Worm (Caenorhabditis elegans): ENCODE results near the gene Y7A5A.3.

Y7A5A.3 gene

DNA sequence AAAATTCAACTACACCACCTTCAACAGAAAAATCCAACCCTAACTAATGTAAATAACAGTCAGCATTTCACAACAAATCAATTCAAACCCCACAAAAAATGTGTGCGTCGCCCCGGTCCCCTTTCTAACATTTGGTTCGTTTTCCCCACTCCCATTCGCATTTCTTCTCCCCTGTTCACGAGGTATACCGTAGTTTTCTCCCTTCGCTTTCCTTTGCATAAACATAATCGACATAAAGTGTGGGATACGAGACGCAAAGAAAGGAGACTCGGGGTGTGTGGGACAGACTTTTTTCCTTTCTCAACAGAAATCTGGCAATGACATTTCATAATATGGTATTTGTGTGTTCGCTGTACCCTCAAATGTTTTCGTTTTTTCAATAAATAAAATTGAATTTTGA, 26.9 kb upstream of the Y7A5A.3 start:
- TF ChIP-seq mab-5 (tag; optimal IDR thresholded peaks at IDR 0.05) (no peak), unc-39 (tag; optimal IDR thresholded peaks at IDR 0.05) (no peak), unc-120 (tag; optimal IDR thresholded peaks at IDR 0.05; ENCODE audit: poor library complexity, severe bottlenecking) (no peak)

DNA sequence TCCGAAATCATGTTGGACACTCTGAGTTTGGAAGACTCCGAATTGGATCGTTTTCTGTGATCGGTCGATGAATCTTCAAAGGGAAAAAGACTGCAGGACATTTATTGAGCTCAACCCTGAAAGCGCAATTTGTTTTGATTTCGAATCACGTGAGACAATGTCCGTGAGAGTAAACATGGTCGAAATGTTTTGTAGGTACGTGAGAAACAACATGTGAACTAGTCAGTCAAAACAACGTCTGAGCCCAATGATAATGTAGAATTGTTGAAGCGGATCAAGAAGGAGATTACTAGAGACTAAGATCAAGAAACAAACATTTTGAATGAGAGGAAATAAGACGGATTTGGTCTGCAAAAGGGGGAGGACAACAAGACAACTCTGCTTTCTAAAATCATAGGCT, 19.6 kb upstream of the Y7A5A.3 start, which contains the start of gene Y7A5A.7:
Gene Y7A5A.7 (minus strand): TSS at position 101 of the 400 bp plus-strand sequence.
- TF ChIP-seq ceh-83 (GFP tag; optimal IDR thresholded peaks at IDR 0.05) (no peak), lin-13 (tag; optimal IDR thresholded peaks at IDR 0.05) (no peak), hlh-1 (tag; optimal IDR thresholded peaks at IDR 0.05) (no peak), mab-5 (tag; optimal IDR thresholded peaks at IDR 0.05) (no peak), unc-62 (GFP tag; optimal IDR thresholded peaks at IDR 0.05) (no peak), nhr-28 (tag; optimal IDR thresholded peaks at IDR 0.05) (no peak), ceh-39 (tag; optimal IDR thresholded peaks at IDR 0.05) (no peak), lin-32 (GFP tag; optimal IDR thresholded peaks at IDR 0.05) (no peak), drap-1 (GFP tag; optimal IDR thresholded peaks at IDR 0.05) (no peak), tbx-8 (GFP tag; optimal IDR thresholded peaks at IDR 0.05) (no peak), mep-1 (tag; optimal IDR thresholded peaks at IDR 0.05) (no peak), ztf-11 (tag; optimal IDR thresholded peaks at IDR 0.05) (no peak), lsy-2 (tag; optimal IDR thresholded peaks at IDR 0.05) (no peak), nhr-2 (tag; optimal IDR thresholded peaks at IDR 0.05) (no peak), ham-2 (GFP tag; optimal IDR thresholded peaks at IDR 0.05) (no peak), elt-1 (tag; optimal IDR thresholded peaks at IDR 0.05; ENCODE audit: borderline replicate concordance, insufficient read depth) (no peak), blmp-1 (tag; optimal IDR thresholded peaks at IDR 0.05) (no peak), snpc-4 (tag; optimal IDR thresholded peaks at IDR 0.05) (no peak), ces-1 (GFP tag; optimal IDR thresholded peaks at IDR 0.05) (no peak)

DNA sequence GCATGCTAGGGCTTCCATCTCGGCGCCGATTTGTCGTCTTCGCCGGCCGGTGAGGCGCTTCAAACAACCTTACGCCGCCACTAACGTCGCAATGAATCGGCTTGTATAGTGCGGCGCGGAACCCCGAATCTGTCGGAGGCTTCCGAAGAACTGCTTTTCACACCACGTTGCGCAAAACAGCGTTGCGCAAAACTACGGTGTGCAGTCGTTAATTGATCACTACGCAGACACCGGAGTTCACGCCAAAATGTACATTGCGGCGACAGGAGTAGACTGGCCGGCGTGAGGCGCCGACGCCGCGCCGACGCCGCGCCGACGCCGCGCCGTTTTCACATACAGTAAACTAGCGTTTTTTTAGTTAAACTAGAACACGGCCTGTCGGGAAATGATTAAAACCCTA, 17.4 kb upstream of the Y7A5A.3 start:
- TF ChIP-seq nhr-237 (tag; optimal IDR thresholded peaks at IDR 0.05) (no peak), nhr-28 (tag; optimal IDR thresholded peaks at IDR 0.05) (no peak), ztf-11 (tag; optimal IDR thresholded peaks at IDR 0.05) (no peak), pha-4 (tag; optimal IDR thresholded peaks at IDR 0.05) (no peak), unc-120 (tag; optimal IDR thresholded peaks at IDR 0.05; ENCODE audit: poor library complexity, severe bottlenecking) (no peak), zip-8 (tag; optimal IDR thresholded peaks at IDR 0.05) (no peak), snpc-4 (tag; optimal IDR thresholded peaks at IDR 0.05) (no peak), blmp-1 (tag; optimal IDR thresholded peaks at IDR 0.05) (no peak), nhr-12 (tag; optimal IDR thresholded peaks at IDR 0.05) (no peak), unc-62 (GFP tag; optimal IDR thresholded peaks at IDR 0.05) (no peak), mep-1 (tag; optimal IDR thresholded peaks at IDR 0.05) (no peak), flh-1 (GFP tag; optimal IDR thresholded peaks at IDR 0.05) (no peak), nhr-76 (tag; optimal IDR thresholded peaks at IDR 0.05) (no peak), mls-2 (tag; optimal IDR thresholded peaks at IDR 0.05) (no peak), ceh-83 (GFP tag; optimal IDR thresholded peaks at IDR 0.05) (no peak), cnd-1 (tag; optimal IDR thresholded peaks at IDR 0.05) (no peak), bed-3 (GFP tag; optimal IDR thresholded peaks at IDR 0.05) (no peak), tbx-8 (GFP tag; optimal IDR thresholded peaks at IDR 0.05) (no peak), M03D4.4 (tag; optimal IDR thresholded peaks at IDR 0.05) (no peak), elt-1 (tag; optimal IDR thresholded peaks at IDR 0.05; ENCODE audit: borderline replicate concordance, insufficient read depth) (no peak)

DNA sequence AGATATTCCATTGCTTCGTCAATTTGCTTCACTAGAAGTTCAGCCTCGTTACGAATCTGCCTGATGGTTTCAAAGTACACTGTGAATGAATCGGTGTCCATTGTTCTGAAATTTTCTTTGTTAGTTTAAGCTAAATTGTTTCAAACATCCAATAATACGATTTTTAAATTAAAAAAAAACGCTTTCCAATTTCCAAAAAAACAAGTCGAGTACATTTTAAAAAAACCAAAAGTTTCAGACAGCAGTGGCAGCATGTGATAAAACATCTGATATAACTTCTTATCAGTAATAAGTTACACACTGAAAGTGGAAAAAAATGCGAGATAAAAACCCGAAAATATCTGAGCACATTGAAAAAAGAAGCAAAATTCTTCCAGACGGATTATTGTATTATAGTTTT, 15.1 kb upstream of the Y7A5A.3 start, which contains the start of gene Y7A5A.6:
Gene Y7A5A.6 (minus strand): TSS at position 101 of the 400 bp plus-strand sequence.
- TF ChIP-seq ces-1 (GFP tag; optimal IDR thresholded peaks at IDR 0.05): no peak
- TF ChIP-seq mls-2 (tag; optimal IDR thresholded peaks at IDR 0.05): no peak
- TF ChIP-seq zip-8 (tag; optimal IDR thresholded peaks at IDR 0.05): no peak
- TF ChIP-seq cnd-1 (tag; optimal IDR thresholded peaks at IDR 0.05): no peak
- no peak for TF ChIP-seq bed-3 (GFP tag; optimal IDR thresholded peaks at IDR 0.05)
- no peak for TF ChIP-seq nhr-12 (tag; optimal IDR thresholded peaks at IDR 0.05)
- no peak for TF ChIP-seq lin-32 (GFP tag; optimal IDR thresholded peaks at IDR 0.05)
- TF ChIP-seq nhr-28 (tag; optimal IDR thresholded peaks at IDR 0.05): no peak
- TF ChIP-seq nhr-76 (tag; optimal IDR thresholded peaks at IDR 0.05): no peak
- no peak for TF ChIP-seq tbx-8 (GFP tag; optimal IDR thresholded peaks at IDR 0.05)
- no peak for TF ChIP-seq drap-1 (GFP tag; optimal IDR thresholded peaks at IDR 0.05)
- no peak for TF ChIP-seq lin-13 (tag; optimal IDR thresholded peaks at IDR 0.05)
- TF ChIP-seq flh-1 (GFP tag; optimal IDR thresholded peaks at IDR 0.05): no peak
- TF ChIP-seq M03D4.4 (tag; optimal IDR thresholded peaks at IDR 0.05): no peak
- TF ChIP-seq nhr-2 (tag; optimal IDR thresholded peaks at IDR 0.05): no peak
- TF ChIP-seq lsy-2 (tag; optimal IDR thresholded peaks at IDR 0.05): no peak
- TF ChIP-seq sem-2 (GFP tag; optimal IDR thresholded peaks at IDR 0.05): no peak
- no peak for TF ChIP-seq ceh-39 (tag; optimal IDR thresholded peaks at IDR 0.05)
